Fruit fly (Drosophila melanogaster) whole organism, embryonic: ENCODE measurements around the gene Kdm5.

Experiments
- Awh ChIP-seq: fragments of 200-800 bp; sonication (Bioruptor generic); IDR thresholded peaks from 2 replicates; pipeline ENCODE4, ENCODE4 v1.3.6; 2022; ENCODE audit warnings: missing biosample characterization, missing genetic modification characterization
- BEAF-32 ChIP-seq: fragments of 200-800 bp; sonication (Bioruptor generic); optimal IDR thresholded peaks from 3 replicates; lab custom pipeline; 2017; ENCODE audit warnings: missing biosample characterization, missing genetic modification characterization, mild to moderate bottlenecking, moderate library complexity, missing genetic modification reagents
- Bgb ChIP-seq: fragments of 200-800 bp; sonication (Bioruptor generic); IDR thresholded peaks from 2 replicates; pipeline ENCODE4 v1.3.6; 2022; ENCODE audit warnings: missing biosample characterization, missing genetic modification characterization; ENCODE audit not compliant: partially characterized antibody
- CG10431 ChIP-seq: fragments of 200-800 bp; sonication (Bioruptor generic); optimal IDR thresholded peaks from 3 replicates; lab custom pipeline; 2018; ENCODE audit warnings: missing biosample characterization, mild to moderate bottlenecking, missing genetic modification characterization
- CG10462 ChIP-seq: fragments of 200-800 bp; sonication (Bioruptor generic); optimal IDR thresholded peaks from 2 replicates; lab custom pipeline; 2016; ENCODE audit warnings: missing biosample characterization, missing genetic modification characterization
- CG11504 ChIP-seq: fragments of 200-800 bp; sonication (Bioruptor generic); optimal IDR thresholded peaks from 3 replicates; lab custom pipeline; 2019; ENCODE audit warnings: missing biosample characterization, mild to moderate bottlenecking, missing genetic modification characterization, moderate library complexity
- CG12299 ChIP-seq: fragments of 200-800 bp; sonication (Bioruptor generic); optimal IDR thresholded peaks from 2 replicates; lab custom pipeline; 2018; ENCODE audit warnings: missing biosample characterization, mild to moderate bottlenecking, missing genetic modification characterization
- CG12744 ChIP-seq: fragments of 200-800 bp; sonication (Bioruptor generic); optimal IDR thresholded peaks from 2 replicates; lab custom pipeline; 2016; ENCODE audit warnings: missing biosample characterization, missing genetic modification characterization
- CG12769 ChIP-seq: fragments of 200-800 bp; sonication (Bioruptor generic); optimal IDR thresholded peaks from 2 replicates; lab custom pipeline; 2019; ENCODE audit warnings: missing biosample characterization, mild to moderate bottlenecking, missing genetic modification characterization, moderate library complexity
- CG13424 ChIP-seq: fragments of 200-800 bp; sonication (Bioruptor generic); optimal IDR thresholded peaks from 2 replicates; lab custom pipeline; 2019; ENCODE audit warnings: missing biosample characterization, mild to moderate bottlenecking, missing genetic modification characterization, moderate library complexity
- CG13894 ChIP-seq: fragments of 200-800 bp; sonication (Bioruptor generic); optimal IDR thresholded peaks from 3 replicates; lab custom pipeline; 2018; ENCODE audit warnings: missing biosample characterization, mild to moderate bottlenecking, missing genetic modification characterization, moderate library complexity
- CG14050 ChIP-seq: fragments of 200-800 bp; sonication (Bioruptor generic); IDR thresholded peaks from 3 replicates; pipeline ENCODE4 v1.3.6; 2022; ENCODE audit warnings: missing biosample characterization, missing genetic modification characterization
- CG15696 ChIP-seq: fragments of 200-800 bp; sonication (Bioruptor generic); optimal IDR thresholded peaks from 2 replicates; lab custom pipeline; 2019; ENCODE audit warnings: missing biosample characterization, mild to moderate bottlenecking, missing genetic modification characterization, moderate library complexity
- CG2116 ChIP-seq: fragments of 200-800 bp; sonication (Bioruptor generic); optimal IDR thresholded peaks from 3 replicates; lab custom pipeline; 2018; ENCODE audit warnings: missing biosample characterization, mild to moderate bottlenecking, missing genetic modification characterization
- CG2199 ChIP-seq: fragments of 200-800 bp; sonication (Bioruptor generic); IDR thresholded peaks from 3 replicates; pipeline ENCODE4 v1.3.6; 2022; ENCODE audit warnings: missing biosample characterization, missing genetic modification characterization
- CG2202 ChIP-seq: fragments of 200-800 bp; sonication (Bioruptor generic); optimal IDR thresholded peaks from 2 replicates; lab custom pipeline; 2018; ENCODE audit warnings: missing biosample characterization, mild to moderate bottlenecking, missing genetic modification characterization
- CG2678 ChIP-seq: fragments of 200-800 bp; sonication (Bioruptor generic); optimal IDR thresholded peaks from 3 replicates; lab custom pipeline; 2019; ENCODE audit warnings: missing biosample characterization, mild to moderate bottlenecking, missing genetic modification characterization, moderate library complexity
- CG32532 ChIP-seq: fragments of 200-800 bp; sonication (Bioruptor generic); IDR thresholded peaks from 2 replicates; pipeline ENCODE4 v1.3.6; 2022; ENCODE audit warnings: missing biosample characterization, missing genetic modification characterization
- CG42726 ChIP-seq: fragments of 200-800 bp; sonication (Bioruptor generic); IDR thresholded peaks from 2 replicates; pipeline ENCODE4 v1.3.6; 2022; ENCODE audit warnings: missing biosample characterization, missing genetic modification characterization; ENCODE audit not compliant: partially characterized antibody
- CG9797 ChIP-seq: fragments of 200-800 bp; sonication (Bioruptor generic); optimal IDR thresholded peaks from 3 replicates; lab custom pipeline; 2018; ENCODE audit warnings: missing biosample characterization, mild to moderate bottlenecking, missing genetic modification characterization
- CkIIα-i1 ChIP-seq: fragments of 200-800 bp; sonication (Bioruptor generic); IDR thresholded peaks from 2 replicates; pipeline ENCODE4 v1.3.6; 2022; ENCODE audit warnings: missing biosample characterization, missing genetic modification characterization
- Deaf1 ChIP-seq: fragments of 200-800 bp; optimal IDR thresholded peaks from 3 replicates; lab custom pipeline; 2019; ENCODE audit warnings: missing biosample characterization, mild to moderate bottlenecking, missing genetic modification characterization, moderate library complexity
- Dip2 ChIP-seq: fragments of 200-800 bp; sonication (Bioruptor generic); IDR thresholded peaks from 2 replicates; pipeline ENCODE4 v1.3.6; 2022; ENCODE audit warnings: missing biosample characterization, missing genetic modification characterization
- HLHmδ ChIP-seq: fragments of 200-800 bp; sonication (Bioruptor generic); optimal IDR thresholded peaks from 2 replicates; lab custom pipeline; 2018; ENCODE audit warnings: missing biosample characterization, mild to moderate bottlenecking, missing genetic modification characterization, moderate library complexity
- Lhr ChIP-seq: fragments of 200-800 bp; sonication (Bioruptor generic); optimal IDR thresholded peaks from 3 replicates; lab custom pipeline; 2017; ENCODE audit warnings: mild to moderate bottlenecking, missing biosample characterization, missing genetic modification reagents, missing genetic modification characterization
- Mad ChIP-seq: fragments of 200-800 bp; sonication (Bioruptor generic); optimal IDR thresholded peaks from 2 replicates; lab custom pipeline; 2016; ENCODE audit warnings: missing biosample characterization, missing genetic modification characterization
- Myb ChIP-seq: fragments of 200-800 bp; sonication (Bioruptor generic); optimal IDR thresholded peaks from 2 replicates; lab custom pipeline; 2016; ENCODE audit warnings: missing biosample characterization, missing genetic modification characterization
- ac ChIP-seq: fragments of 200-800 bp; sonication (Bioruptor generic); optimal IDR thresholded peaks from 3 replicates; lab custom pipeline; 2017; ENCODE audit warnings: missing biosample characterization, mild to moderate bottlenecking, missing genetic modification characterization
- caup ChIP-seq: fragments of 200-800 bp; sonication (Bioruptor generic); optimal IDR thresholded peaks from 3 replicates; lab custom pipeline; 2017; ENCODE audit warnings: missing biosample characterization, mild to moderate bottlenecking, missing genetic modification characterization, moderate library complexity; ENCODE audit not compliant: severe bottlenecking
- ci ChIP-seq: fragments of 200-800 bp; sonication (Bioruptor generic); IDR thresholded peaks from 3 replicates; pipeline ENCODE4 v1.3.6; 2022; ENCODE audit warnings: missing biosample characterization, missing genetic modification characterization
- dati ChIP-seq: fragments of 200-800 bp; sonication (Bioruptor generic); IDR thresholded peaks from 2 replicates; pipeline ENCODE4 v1.3.6; 2022; ENCODE audit warnings: missing biosample characterization, missing genetic modification characterization
- dmrt11E ChIP-seq: fragments of 200-800 bp; sonication (Bioruptor generic); optimal IDR thresholded peaks from 3 replicates; lab custom pipeline; 2018; ENCODE audit warnings: missing biosample characterization, mild to moderate bottlenecking, missing genetic modification characterization, moderate library complexity
- dpn ChIP-seq, 2 experiments: fragments of 200-800 bp; sonication (Bioruptor generic); optimal IDR thresholded peaks; 3 replicates each; lab custom pipeline; 2016; ENCODE audit warnings: missing biosample characterization in 2 of 2, missing genetic modification characterization in 2 of 2
- fd64A ChIP-seq: fragments of 200-800 bp; sonication (Bioruptor generic); optimal IDR thresholded peaks from 3 replicates; lab custom pipeline; 2018; ENCODE audit warnings: missing biosample characterization, mild to moderate bottlenecking, missing genetic modification characterization
- gcm ChIP-seq: fragments of 200-800 bp; sonication (Bioruptor generic); optimal IDR thresholded peaks from 2 replicates; lab custom pipeline; 2019; ENCODE audit warnings: missing biosample characterization, mild to moderate bottlenecking, missing genetic modification characterization, moderate library complexity
- gcm2 ChIP-seq: fragments of 200-800 bp; sonication (Bioruptor generic); optimal IDR thresholded peaks from 2 replicates; lab custom pipeline; 2016; ENCODE audit warnings: missing biosample characterization, missing genetic modification characterization
- h ChIP-seq: fragments of >200 bp; optimal IDR thresholded peaks from 2 replicates; lab custom pipeline; 2017
- nau ChIP-seq: fragments of 200-800 bp; sonication (Bioruptor generic); optimal IDR thresholded peaks from 3 replicates; lab custom pipeline; 2017; ENCODE audit warnings: missing biosample characterization, mild to moderate bottlenecking, missing genetic modification characterization, missing genetic modification reagents
- pan ChIP-seq, 4 experiments: fragments of >200 bp in 3 of 4; fragments of 200-800 bp in 1 of 4; sonication (Bioruptor generic) in 1 of 4; optimal IDR thresholded peaks in 3 of 4; IDR thresholded peaks in 1 of 4; 2 replicates each; pipeline versions ENCODE4 v1.3.6 to Lab custom; 2017 to 2022; ENCODE audit warnings: missing biosample characterization in 2 of 4, missing genetic modification characterization in 2 of 4, mixed read lengths in 1 of 4
- rib ChIP-seq: fragments of 200-800 bp; sonication (Bioruptor generic); IDR thresholded peaks from 2 replicates; pipeline ENCODE4 v1.3.6; 2022; ENCODE audit warnings: missing biosample characterization, missing genetic modification characterization
- row ChIP-seq: fragments of 200-800 bp; sonication (Bioruptor generic); IDR thresholded peaks from 3 replicates; pipeline ENCODE4 v1.3.6; 2022; ENCODE audit warnings: missing biosample characterization, missing genetic modification characterization
- sd ChIP-seq: fragments of 200-800 bp; sonication (Bioruptor generic); optimal IDR thresholded peaks from 3 replicates; lab custom pipeline; 2018; ENCODE audit warnings: missing biosample characterization, mild to moderate bottlenecking, missing genetic modification characterization, moderate library complexity
- sens ChIP-seq: fragments of 200-800 bp; sonication (Bioruptor generic); peaks from one replicate; lab custom pipeline; 2016; ENCODE audit warnings: missing biosample characterization, missing genetic modification characterization
- sim ChIP-seq: fragments of 200-800 bp; sonication (Bioruptor generic); IDR thresholded peaks from 2 replicates; pipeline ENCODE4 v1.3.6; 2022; ENCODE audit warnings: missing biosample characterization, missing genetic modification characterization
- tx ChIP-seq: fragments of 200-800 bp; sonication (Bioruptor generic); optimal IDR thresholded peaks from 2 replicates; lab custom pipeline; 2016; ENCODE audit warnings: missing biosample characterization, missing genetic modification characterization
- wdn ChIP-seq: fragments of 200-800 bp; sonication (Bioruptor generic); IDR thresholded peaks from 2 replicates; pipeline ENCODE4 v1.3.6; 2022; ENCODE audit warnings: missing biosample characterization, missing genetic modification characterization
- wek ChIP-seq: fragments of 200-800 bp; sonication (Bioruptor generic); optimal IDR thresholded peaks from 3 replicates; lab custom pipeline; 2018; ENCODE audit warnings: missing biosample characterization, mild to moderate bottlenecking, missing genetic modification characterization, moderate library complexity
- z ChIP-seq: fragments of 200-800 bp; sonication (Bioruptor generic); IDR thresholded peaks from 3 replicates; pipeline ENCODE4 v1.3.6; 2022; ENCODE audit warnings: missing biosample characterization, missing genetic modification characterization

Kdm5 gene

dm6 chr2L:5974122-5974521 lies 25.2 kb downstream of the Kdm5 start (continued):
- TF ChIP-seq gcm (GFP tag; lab: Kevin White, UChicago) = peak; percentile 57
- TF ChIP-seq rib (GFP tag; lab: Robert Waterston, UW) = no peak
- no peak for TF ChIP-seq gcm2
- TF ChIP-seq CG11504 (tag; lab: Kevin White, UChicago) = peak; percentile 35
- TF ChIP-seq CG12299 (tag; lab: Kevin White, UChicago) = peak; percentile 17
- TF ChIP-seq CG42726 (GFP tag; lab: Robert Waterston, UW) = no peak
- peak; percentile 84 for TF ChIP-seq caup (GFP tag; lab: Kevin White, UChicago)
- peak; percentile 9 for TF ChIP-seq CG2116 (GFP tag; lab: Kevin White, UChicago)
- peak; percentile 52 for TF ChIP-seq CG2202 (tag; lab: Kevin White, UChicago)
- no peak for TF ChIP-seq sens (GFP tag; lab: Kevin White, UChicago)
- TF ChIP-seq CkIIα-i1 (GFP tag; lab: Robert Waterston, UW) = no peak
- TF ChIP-seq HLHmδ (GFP tag; lab: Kevin White, UChicago) = peak; percentile 86
- TF ChIP-seq Lhr (GFP tag; lab: Kevin White, UChicago) = peak; percentile 23
- peak; percentile 41; the same call in 1 of the 3 replicates for TF ChIP-seq CG14050 (GFP tag; lab: Robert Waterston, UW)
- TF ChIP-seq h (lab: Kevin White, UChicago) = no peak
- TF ChIP-seq, all 482 proteins: peak for 205

- no peak for TF ChIP-seq pan (optimal IDR thresholded peaks at IDR 0.05; lab: Kevin White, UChicago)
- TF ChIP-seq pan (GFP tag; optimal IDR thresholded peaks at IDR 0.05 in 1 of 2, IDR thresholded peaks at IDR 0.05 in 1 of 2) = no peak
- no peak for TF ChIP-seq Myb (GFP tag; lab: Kevin White, UChicago)
- no peak for TF ChIP-seq dmrt11E (tag; lab: Kevin White, UChicago)
- TF ChIP-seq z (GFP tag; lab: Robert Waterston, UW) = peak; percentile 78
- no peak for TF ChIP-seq Awh (GFP tag; lab: Robert Waterston, UW)
- TF ChIP-seq dati = no peak
- TF ChIP-seq CG9797 (GFP tag; lab: Kevin White, UChicago) = no peak
- no peak for TF ChIP-seq nau
- no peak for TF ChIP-seq CG12299 (tag; lab: Kevin White, UChicago)
- TF ChIP-seq dpn (GFP tag; optimal IDR thresholded peaks at IDR 0.05; lab: Kevin White, UChicago) = no peak
- no peak for TF ChIP-seq BEAF-32 (GFP tag; lab: Kevin White, UChicago)
- no peak for TF ChIP-seq CG2678 (tag; lab: Kevin White, UChicago)
- no peak for TF ChIP-seq Dip2 (GFP tag; lab: Robert Waterston, UW)
- no peak for TF ChIP-seq tx (GFP tag; lab: Kevin White, UChicago)
- no peak for TF ChIP-seq fd64A
- TF ChIP-seq CG13424 (tag; lab: Kevin White, UChicago) = no peak
- no peak for TF ChIP-seq Bgb
- TF ChIP-seq sim (GFP tag; lab: Robert Waterston, UW) = no peak
- TF ChIP-seq CG12744 (GFP tag; lab: Kevin White, UChicago) = no peak
- no peak for TF ChIP-seq wek
- TF ChIP-seq sd (tag; lab: Kevin White, UChicago) = peak; percentile 30
- TF ChIP-seq CG10462 (GFP tag; lab: Kevin White, UChicago) = no peak
- TF ChIP-seq wdn (GFP tag; lab: Robert Waterston, UW) = no peak
- TF ChIP-seq row (GFP tag; lab: Robert Waterston, UW) = no peak
- peak; percentile 70 for TF ChIP-seq CG12769 (tag; lab: Kevin White, UChicago)
- no peak for TF ChIP-seq ac (GFP tag; lab: Kevin White, UChicago)
- no peak for TF ChIP-seq Deaf1 (tag; lab: Kevin White, UChicago)
- 0 out of 3 replicates have a peak, but pooled peaks have one; percentile 18 for TF ChIP-seq ci (GFP tag; lab: Robert Waterston, UW)
- TF ChIP-seq CG10431 = no peak
- TF ChIP-seq CG2199 = peak; percentile 29; the same call in 1 of the 3 replicates
- no peak for TF ChIP-seq CG13894 (tag; lab: Kevin White, UChicago)
- TF ChIP-seq CG32532 = no peak
- no peak for TF ChIP-seq Mad
- TF ChIP-seq CG15696 (tag; lab: Kevin White, UChicago) = no peak
These were observed 26.6 kb downstream of the Kdm5 start for dm6 chr2L:5972588-5973236.
